Worm (Caenorhabditis elegans) whole organism, L4 larva: ENCODE data around the gene zer-1.

ENCODE experiments used
- D1046.2 ChIP-seq: fragments of 200-800 bp; sonication (Bioruptor generic); IDR thresholded peaks from 2 replicates; pipeline ENCODE4 v1.3.6; 2022; ENCODE audit warnings: missing genetic modification characterization, missing compliant biosample characterization
- F10B5.3 ChIP-seq: sonication (generic microtip); optimal IDR thresholded peaks from 2 replicates; lab custom pipeline; 2016; ENCODE audit warnings: mild to moderate bottlenecking, missing genetic modification characterization, missing compliant biosample characterization
- F49E8.2 ChIP-seq: sonication (generic microtip); optimal IDR thresholded peaks from 2 replicates; lab custom pipeline; 2016; ENCODE audit warnings: missing compliant biosample characterization, mild to moderate bottlenecking, missing genetic modification characterization, borderline replicate concordance
- R02D3.7 ChIP-seq: fragments of 150-350 bp; sonication (generic microtip); optimal IDR thresholded peaks from 3 replicates; lab custom pipeline; 2014; ENCODE audit warnings: missing biosample characterization, missing genetic modification characterization
- T20F7.1 ChIP-seq: fragments of 200-800 bp; sonication (Bioruptor generic); optimal IDR thresholded peaks from 2 replicates; lab custom pipeline; 2018; ENCODE audit warnings: mild to moderate bottlenecking, missing genetic modification characterization, missing compliant biosample characterization
- Y5F2A.4 ChIP-seq: fragments of 200-800 bp; sonication (Bioruptor generic); optimal IDR thresholded peaks from 2 replicates; lab custom pipeline; 2018; ENCODE audit warnings: mild to moderate bottlenecking, missing genetic modification characterization, missing compliant biosample characterization
- ZK337.2 ChIP-seq: fragments of 200-800 bp; sonication (Bioruptor generic); IDR thresholded peaks from 2 replicates; pipeline ENCODE4 v1.3.6; 2022; ENCODE audit warnings: missing genetic modification reagents, missing genetic modification characterization, missing compliant biosample characterization
- ZK546.5 ChIP-seq, 2 experiments: sonication (generic microtip); optimal IDR thresholded peaks; 2 replicates each; lab custom pipeline; 2017; ENCODE audit warnings: missing biosample characterization in 2 of 2, missing genetic modification characterization in 2 of 2
- arid-1 ChIP-seq: fragments of 200-800 bp; sonication (Bioruptor generic); conservative IDR thresholded peaks from 2 replicates; pipeline ENCODE4 v1.3.6; 2022; ENCODE audit warnings: missing genetic modification reagents, missing genetic modification characterization, missing compliant biosample characterization
- ceh-20 ChIP-seq: fragments of 200-800 bp; sonication (Bioruptor generic); IDR thresholded peaks from 2 replicates; pipeline ENCODE4 v1.3.6; 2022; ENCODE audit warnings: missing genetic modification reagents, missing genetic modification characterization, missing compliant biosample characterization
- ceh-44 ChIP-seq: fragments of 200-800 bp; sonication (Bioruptor generic); IDR thresholded peaks from 2 replicates; pipeline ENCODE4 v1.3.6; 2022; ENCODE audit warnings: missing genetic modification reagents, missing genetic modification characterization, missing compliant biosample characterization
- ceh-62 ChIP-seq: sonication (generic microtip); optimal IDR thresholded peaks from 2 replicates; lab custom pipeline; 2017; ENCODE audit warnings: missing biosample characterization, missing genetic modification characterization
- ceh-82 ChIP-seq: sonication (generic microtip); optimal IDR thresholded peaks from 2 replicates; lab custom pipeline; 2017; ENCODE audit warnings: missing biosample characterization, missing genetic modification characterization
- ctbp-1 ChIP-seq: fragments of 200-800 bp; sonication (Bioruptor generic); IDR thresholded peaks from 2 replicates; pipeline ENCODE4 v1.3.6; 2022; ENCODE audit warnings: missing genetic modification reagents, missing genetic modification characterization, missing compliant biosample characterization
- daf-16 ChIP-seq, 3 experiments: sonication (generic microtip); optimal IDR thresholded peaks; 2 replicates each; lab custom pipeline; 2016 to 2017; ENCODE audit warnings: missing genetic modification characterization in 3 of 3, missing genetic modification reagents in 3 of 3, mild to moderate bottlenecking in 2 of 3, missing compliant biosample characterization in 2 of 3, missing biosample characterization in 1 of 3, moderate library complexity in 1 of 3
- dmd-6 ChIP-seq: fragments of 200-800 bp; sonication (Bioruptor generic); IDR thresholded peaks from 2 replicates; pipeline ENCODE4 v1.3.6; 2022; ENCODE audit warnings: missing genetic modification reagents, missing genetic modification characterization, missing compliant biosample characterization
- dmd-9 ChIP-seq: fragments of 200-800 bp; sonication (Bioruptor generic); IDR thresholded peaks from 2 replicates; pipeline ENCODE4 v1.3.6; 2022; ENCODE audit warnings: missing genetic modification reagents, missing genetic modification characterization, missing compliant biosample characterization
- dve-1 ChIP-seq: sonication (generic microtip); optimal IDR thresholded peaks from 2 replicates; lab custom pipeline; 2017; ENCODE audit warnings: antibody characterized with exemption, mild to moderate bottlenecking, missing genetic modification characterization, missing compliant biosample characterization; ENCODE audit not compliant: insufficient read depth
- egl-43 ChIP-seq: fragments of 200-800 bp; sonication (Bioruptor generic); IDR thresholded peaks from 2 replicates; pipeline ENCODE4 v1.3.6; 2022; ENCODE audit warnings: missing genetic modification reagents, missing genetic modification characterization, missing compliant biosample characterization
- gei-8 ChIP-seq: fragments of 200-800 bp; sonication (Bioruptor generic); optimal IDR thresholded peaks from 2 replicates; lab custom pipeline; 2018; ENCODE audit warnings: mild to moderate bottlenecking, missing genetic modification characterization, missing compliant biosample characterization
- hif-1 ChIP-seq, 2 experiments: sonication (generic microtip); optimal IDR thresholded peaks; 2 replicates each; lab custom pipeline; 2016 to 2017; ENCODE audit warnings: missing compliant biosample characterization in 2 of 2, missing genetic modification characterization in 2 of 2, missing genetic modification reagents in 2 of 2, missing genotype in 2 of 2, mild to moderate bottlenecking in 1 of 2
- hlh-11 ChIP-seq: fragments of 200-800 bp; sonication (Bioruptor generic); optimal IDR thresholded peaks from 2 replicates; lab custom pipeline; 2018; ENCODE audit warnings: mild to moderate bottlenecking, missing genetic modification characterization, missing compliant biosample characterization
- jun-1 ChIP-seq: fragments of 150-350 bp; optimal IDR thresholded peaks from 2 replicates; lab custom pipeline; 2014; ENCODE audit warnings: missing biosample characterization, missing genetic modification reagents, missing genetic modification characterization
- lin-1 ChIP-seq: fragments of 200-800 bp; sonication (Bioruptor generic); IDR thresholded peaks from 2 replicates; pipeline ENCODE4 v1.3.6; 2022; ENCODE audit warnings: missing genetic modification reagents, missing genetic modification characterization, missing compliant biosample characterization
- lir-3 ChIP-seq: sonication (generic microtip); optimal IDR thresholded peaks from 2 replicates; lab custom pipeline; 2016; ENCODE audit warnings: mild to moderate bottlenecking, missing genetic modification characterization, missing compliant biosample characterization
- madf-5 ChIP-seq, 2 experiments: fragments of 200-800 bp; sonication (Bioruptor generic); IDR thresholded peaks; 2 replicates each; pipeline ENCODE4 v1.3.6; 2022; ENCODE audit warnings: missing compliant biosample characterization in 2 of 2, missing genetic modification characterization in 2 of 2
- mdl-1 ChIP-seq, 2 experiments: fragments of 150-350 bp in 1 of 2; sonication (generic microtip) in 1 of 2; optimal IDR thresholded peaks; 2 replicates each; lab custom pipeline; 2014 to 2017; ENCODE audit warnings: missing biosample characterization in 2 of 2, missing genetic modification characterization in 2 of 2
- mep-1 ChIP-seq: fragments of 150-350 bp; sonication (generic microtip); optimal IDR thresholded peaks from 3 replicates; lab custom pipeline; 2014; ENCODE audit warnings: missing biosample characterization, missing genetic modification characterization
- mes-2 ChIP-seq: sonication (generic microtip); optimal IDR thresholded peaks from 2 replicates; lab custom pipeline; 2016; ENCODE audit warnings: missing genotype, mild to moderate bottlenecking, missing genetic modification characterization, missing compliant biosample characterization; ENCODE audit not compliant: poor library complexity, severe bottlenecking
- mxl-3 ChIP-seq: fragments of 200-800 bp; sonication (Bioruptor generic); optimal IDR thresholded peaks from 2 replicates; lab custom pipeline; 2018; ENCODE audit warnings: mild to moderate bottlenecking, missing genetic modification characterization, missing compliant biosample characterization
- nhr-10 ChIP-seq: fragments of 150-350 bp; optimal IDR thresholded peaks from 2 replicates; lab custom pipeline; 2014; ENCODE audit warnings: missing biosample characterization, missing genetic modification characterization
- nhr-28 ChIP-seq: fragments of 150-350 bp; optimal IDR thresholded peaks from 2 replicates; lab custom pipeline; 2014; ENCODE audit warnings: missing biosample characterization, missing genetic modification characterization
- nhr-42 ChIP-seq: fragments of 200-800 bp; sonication (Bioruptor generic); IDR thresholded peaks from 2 replicates; pipeline ENCODE4 v1.3.6; 2022; ENCODE audit warnings: missing genetic modification characterization, missing compliant biosample characterization
- nhr-48 ChIP-seq: sonication (generic microtip); optimal IDR thresholded peaks from 2 replicates; lab custom pipeline; 2016; ENCODE audit warnings: mild to moderate bottlenecking, missing genetic modification characterization, missing compliant biosample characterization
- nhr-6 ChIP-seq: fragments of 150-350 bp; optimal IDR thresholded peaks from 2 replicates; lab custom pipeline; 2014; ENCODE audit warnings: missing biosample characterization, missing genetic modification characterization
- nhr-77 ChIP-seq: fragments of 150-350 bp; optimal IDR thresholded peaks from 2 replicates; lab custom pipeline; 2014; ENCODE audit warnings: missing biosample characterization, missing genetic modification characterization
- pha-4 ChIP-seq, 2 experiments: fragments of 150-350 bp in 1 of 2; fragments of 200-800 bp in 1 of 2; sonication (Bioruptor generic) in 1 of 2; IDR thresholded peaks in 1 of 2; optimal IDR thresholded peaks in 1 of 2; 2 replicates each; pipeline versions ENCODE4 v1.3.6 to Lab custom; 2014 to 2022; ENCODE audit warnings: missing genetic modification characterization in 2 of 2, missing genetic modification reagents in 2 of 2, missing biosample characterization in 1 of 2, missing compliant biosample characterization in 1 of 2
- pqm-1 ChIP-seq: sonication (generic microtip); optimal IDR thresholded peaks from 2 replicates; lab custom pipeline; 2017; ENCODE audit warnings: missing biosample characterization, missing genetic modification characterization
- snpc-1.2 ChIP-seq: fragments of 200-800 bp; sonication (Bioruptor generic); IDR thresholded peaks from 2 replicates; pipeline ENCODE4 v1.3.6; 2022; ENCODE audit warnings: missing genetic modification reagents, missing genetic modification characterization, missing compliant biosample characterization
- spr-3 ChIP-seq: fragments of 200-800 bp; sonication (Bioruptor generic); optimal IDR thresholded peaks from 2 replicates; lab custom pipeline; 2018; ENCODE audit warnings: mild to moderate bottlenecking, missing genetic modification characterization, missing compliant biosample characterization
- tra-1 ChIP-seq: fragments of 200-800 bp; sonication (Bioruptor generic); IDR thresholded peaks from 2 replicates; pipeline ENCODE4 v1.3.6; 2022; ENCODE audit warnings: missing genetic modification reagents, missing genetic modification characterization, missing compliant biosample characterization
- unc-62 ChIP-seq, 3 experiments: fragments of 150-350 bp in 1 of 3; sonication (generic microtip); optimal IDR thresholded peaks in 2 of 3; peaks in 1 of 3; 1 replicate in 1 of 3; 2 replicates in 2 of 3; lab custom pipeline; 2014 to 2017; ENCODE audit warnings: missing biosample characterization in 3 of 3, missing genetic modification characterization in 3 of 3, missing genetic modification reagents in 3 of 3, missing genotype in 1 of 3
- zag-1 ChIP-seq: fragments of 150-350 bp; optimal IDR thresholded peaks from 2 replicates; lab custom pipeline; 2014; ENCODE audit warnings: missing biosample characterization, missing genetic modification characterization
- zfp-3 ChIP-seq: fragments of 200-800 bp; sonication (Bioruptor generic); conservative IDR thresholded peaks from 2 replicates; pipeline ENCODE4 v1.3.6; 2022; ENCODE audit warnings: missing genetic modification reagents, missing genetic modification characterization, missing compliant biosample characterization
- ztf-11 ChIP-seq: fragments of 150-350 bp; optimal IDR thresholded peaks from 2 replicates; lab custom pipeline; 2014; ENCODE audit warnings: missing biosample characterization, missing genetic modification characterization
- ztf-7 ChIP-seq: fragments of 150-350 bp; optimal IDR thresholded peaks from 2 replicates; lab custom pipeline; 2014; ENCODE audit warnings: missing biosample characterization, missing genetic modification characterization

zer-1 gene

DNA sequence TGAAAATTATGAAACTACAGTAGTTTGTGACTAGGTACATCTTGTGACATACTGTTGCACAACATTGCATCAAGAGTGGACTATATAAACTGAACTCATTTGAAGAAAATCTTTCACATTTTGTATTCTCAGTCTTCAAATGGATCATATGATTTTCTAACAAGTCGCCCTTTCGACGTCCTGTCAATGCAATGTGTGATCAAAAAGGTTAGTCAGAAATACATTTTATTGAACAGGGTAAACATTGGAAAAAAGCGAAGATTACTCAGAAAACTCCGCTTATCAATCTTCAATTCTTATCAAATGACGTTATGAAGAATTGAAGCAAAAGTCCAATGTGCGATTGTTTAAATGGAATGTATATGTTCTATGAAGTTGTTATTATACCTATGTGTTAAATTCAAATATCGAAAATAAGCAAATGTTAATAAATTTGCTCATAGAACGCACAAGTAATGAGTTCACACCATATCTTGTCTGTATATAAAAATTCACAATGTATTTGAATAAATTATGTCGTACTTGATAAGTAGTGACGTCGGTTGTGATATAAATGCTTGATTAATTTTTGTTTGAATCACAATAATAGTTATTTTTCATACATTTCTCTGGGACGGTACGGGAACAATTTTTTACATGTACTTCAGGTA is 53.6 kb downstream of the zer-1 start, which contains the start of gene zip-2 (continued):
- TF ChIP-seq nhr-48 (tag; lab: Kevin White, UChicago) (peak; percentile 53), unc-62 (GFP tag; optimal IDR thresholded peaks at IDR 0.05 in 1 of 2; lab: Kevin White, UChicago) (peak in 1 of 2 experiments; percentile 79), unc-62 (tag; optimal IDR thresholded peaks at IDR 0.05; lab: Kevin White, UChicago) (no peak), tra-1 (GFP tag; lab: Robert Waterston, UW) (0 out of 2 replicates have a peak, but pooled peaks have one; percentile 41), ceh-44 (GFP tag; lab: Robert Waterston, UW) (no peak), F10B5.3 (tag; lab: Kevin White, UChicago) (no peak), ceh-62 (no peak), pqm-1 (peak; percentile 84), nhr-10 (peak; percentile 50), dmd-9 (GFP tag; lab: Robert Waterston, UW) (no peak)
- TF ChIP-seq, all 104 proteins: peak for 26

DNA sequence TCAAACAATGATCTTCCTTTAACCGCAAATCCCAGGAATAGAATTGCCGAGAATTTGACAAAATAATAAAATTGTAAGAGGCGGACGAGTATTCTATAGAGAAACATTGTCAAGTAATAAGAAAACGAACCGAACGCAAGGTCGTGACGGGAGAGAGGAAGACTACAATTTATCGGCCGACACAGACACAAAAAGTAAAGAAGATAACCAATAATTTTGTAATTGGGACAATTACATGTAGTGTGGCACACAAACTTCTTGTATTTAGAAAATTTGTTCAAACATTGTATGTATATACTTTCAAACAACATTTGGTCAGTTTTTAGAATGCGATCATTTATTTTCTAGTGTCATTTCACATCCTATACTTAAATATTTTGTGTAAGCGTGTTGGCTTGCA is 54.6 kb downstream of the zer-1 start, which contains the start of gene ceeh-1:
Gene ceeh-1 (minus strand): TSS at position 317 of the 400 bp plus-strand sequence.
- TF ChIP-seq ZK546.5 (tag; optimal IDR thresholded peaks at IDR 0.05; lab: Kevin White, UChicago), result no peak
- TF ChIP-seq egl-43 (GFP tag; lab: Robert Waterston, UW), result no peak
- TF ChIP-seq R02D3.7 (tag; lab: Kevin White, UChicago), result no peak
- no peak for TF ChIP-seq nhr-6
- TF ChIP-seq nhr-28 (tag; lab: Kevin White, UChicago), result peak; percentile 100
- TF ChIP-seq ceh-20, result no peak
- TF ChIP-seq madf-5 (GFP tag; IDR thresholded peaks at IDR 0.05; lab: Robert Waterston, UW), result no peak
- TF ChIP-seq mep-1 (tag; lab: Kevin White, UChicago), result no peak
- TF ChIP-seq mxl-3 (GFP tag; lab: Kevin White, UChicago), result peak; percentile 22
- TF ChIP-seq pha-4 (GFP tag; IDR thresholded peaks at IDR 0.05; lab: Robert Waterston, UW), result no peak
- no peak for TF ChIP-seq pha-4 (tag; optimal IDR thresholded peaks at IDR 0.05; lab: Kevin White, UChicago)
- TF ChIP-seq zag-1 (tag; lab: Kevin White, UChicago), result no peak
- TF ChIP-seq spr-3 (GFP tag; lab: Kevin White, UChicago), result no peak
- peak; percentile 4 for TF ChIP-seq nhr-77 (tag; lab: Kevin White, UChicago)
- TF ChIP-seq dmd-6 (GFP tag; lab: Robert Waterston, UW), result peak; percentile 20; the same call in 1 of the 2 replicates
- no peak for TF ChIP-seq snpc-1.2
- no peak for TF ChIP-seq ztf-11 (tag; lab: Kevin White, UChicago)
- no peak for TF ChIP-seq daf-16 (GFP tag; optimal IDR thresholded peaks at IDR 0.05; lab: Kevin White, UChicago)
- no peak for TF ChIP-seq daf-16 (tag; optimal IDR thresholded peaks at IDR 0.05; lab: Kevin White, UChicago)
- TF ChIP-seq mdl-1 (tag; optimal IDR thresholded peaks at IDR 0.05; lab: Kevin White, UChicago), result no peak
- no peak for TF ChIP-seq F49E8.2 (tag; lab: Kevin White, UChicago)
- no peak for TF ChIP-seq gei-8 (GFP tag; lab: Kevin White, UChicago)
- TF ChIP-seq hlh-11, result peak; percentile 12
- TF ChIP-seq unc-62 (GFP tag; optimal IDR thresholded peaks at IDR 0.05 in 1 of 2; lab: Kevin White, UChicago), result peak in 1 of 2 experiments; percentile 15
- no peak for TF ChIP-seq unc-62 (tag; optimal IDR thresholded peaks at IDR 0.05; lab: Kevin White, UChicago)
- no peak for TF ChIP-seq jun-1
- no peak for TF ChIP-seq hif-1 (tag; optimal IDR thresholded peaks at IDR 0.05; lab: Kevin White, UChicago)
- no peak for TF ChIP-seq Y5F2A.4 (GFP tag; lab: Kevin White, UChicago)
- TF ChIP-seq ceh-82 (tag; lab: Kevin White, UChicago), result no peak
- TF ChIP-seq F10B5.3 (tag; lab: Kevin White, UChicago), result no peak
- no peak for TF ChIP-seq zfp-3 (GFP tag; lab: Robert Waterston, UW)
- TF ChIP-seq lir-3 (tag; lab: Kevin White, UChicago), result no peak
- no peak for TF ChIP-seq ZK337.2 (GFP tag; lab: Robert Waterston, UW)
- TF ChIP-seq T20F7.1 (GFP tag; lab: Kevin White, UChicago), result no peak
- no peak for TF ChIP-seq dve-1 (tag; lab: Kevin White, UChicago)
- no peak for TF ChIP-seq ztf-7 (tag; lab: Kevin White, UChicago)
- no peak for TF ChIP-seq nhr-42 (GFP tag; lab: Robert Waterston, UW)
- peak; percentile 30 for TF ChIP-seq pqm-1
- no peak for TF ChIP-seq D1046.2 (GFP tag; lab: Robert Waterston, UW)
- no peak for TF ChIP-seq nhr-10
- TF ChIP-seq mes-2 (tag; lab: Kevin White, UChicago), result no peak
- no peak for TF ChIP-seq arid-1 (GFP tag; lab: Robert Waterston, UW)
- no peak for TF ChIP-seq lin-1 (GFP tag; lab: Robert Waterston, UW)
- no peak for TF ChIP-seq ctbp-1 (GFP tag; lab: Robert Waterston, UW)
